Fruit fly (Drosophila melanogaster) whole organism, embryonic: Measurements from ENCODE around the gene CG32280.

ENCODE experiments used
- CG10267 ChIP-seq: fragments of 200-800 bp; sonication (Bioruptor generic); optimal IDR thresholded peaks from 2 replicates; lab custom pipeline; 2018; ENCODE audit warnings: missing biosample characterization, mild to moderate bottlenecking, missing genetic modification characterization, moderate library complexity
- CG13296 ChIP-seq: fragments of 200-800 bp; sonication (Bioruptor generic); optimal IDR thresholded peaks from 3 replicates; lab custom pipeline; 2018; ENCODE audit warnings: missing biosample characterization, mild to moderate bottlenecking, missing genetic modification characterization
- CG13775 ChIP-seq: fragments of 200-800 bp; sonication (Bioruptor generic); optimal IDR thresholded peaks from 3 replicates; lab custom pipeline; 2017; ENCODE audit warnings: missing biosample characterization, mild to moderate bottlenecking, missing genetic modification characterization
- CG15011 ChIP-seq: fragments of 200-800 bp; sonication (Bioruptor generic); optimal IDR thresholded peaks from 3 replicates; lab custom pipeline; 2018; ENCODE audit warnings: missing biosample characterization, mild to moderate bottlenecking, missing genetic modification characterization
- CG15269 ChIP-seq: fragments of 200-800 bp; sonication (Bioruptor generic); optimal IDR thresholded peaks from 2 replicates; lab custom pipeline; 2018; ENCODE audit warnings: missing biosample characterization, mild to moderate bottlenecking, missing genetic modification characterization, moderate library complexity
- CG15696 ChIP-seq: fragments of 200-800 bp; sonication (Bioruptor generic); optimal IDR thresholded peaks from 2 replicates; lab custom pipeline; 2019; ENCODE audit warnings: missing biosample characterization, mild to moderate bottlenecking, missing genetic modification characterization, moderate library complexity
- CG1602 ChIP-seq: fragments of 200-800 bp; sonication (Bioruptor generic); optimal IDR thresholded peaks from 3 replicates; lab custom pipeline; 2016; ENCODE audit warnings: missing biosample characterization, missing genetic modification characterization
- CG16779 ChIP-seq: fragments of 200-800 bp; sonication (Bioruptor generic); IDR thresholded peaks from 2 replicates; pipeline ENCODE4 v1.3.6; 2022; ENCODE audit warnings: missing biosample characterization, missing genetic modification characterization
- CG17568 ChIP-seq: fragments of 200-800 bp; sonication (Bioruptor generic); optimal IDR thresholded peaks from 2 replicates; lab custom pipeline; 2018; ENCODE audit warnings: missing biosample characterization, mild to moderate bottlenecking, missing genetic modification characterization, moderate library complexity
- CG34376 ChIP-seq: fragments of 200-800 bp; sonication (Bioruptor generic); optimal IDR thresholded peaks from 2 replicates; lab custom pipeline; 2018; ENCODE audit warnings: missing biosample characterization, mild to moderate bottlenecking, missing genetic modification characterization
- CG3995 ChIP-seq: fragments of 200-800 bp; sonication (Bioruptor generic); optimal IDR thresholded peaks from 3 replicates; lab custom pipeline; 2016; ENCODE audit warnings: missing biosample characterization, missing genetic modification characterization
- CG4282 ChIP-seq: fragments of 200-800 bp; sonication (Bioruptor generic); optimal IDR thresholded peaks from 2 replicates; lab custom pipeline; 2016; ENCODE audit warnings: missing biosample characterization, missing genetic modification characterization
- CG4360 ChIP-seq: fragments of 200-800 bp; sonication (Bioruptor generic); IDR thresholded peaks from 2 replicates; pipeline ENCODE4 v1.3.6; 2022; ENCODE audit warnings: missing biosample characterization, missing genetic modification characterization
- CG4404 ChIP-seq: fragments of 200-800 bp; sonication (Bioruptor generic); IDR thresholded peaks from 2 replicates; pipeline ENCODE4 v1.3.6; 2022; ENCODE audit warnings: missing biosample characterization, missing genetic modification characterization
- CG5180 ChIP-seq: fragments of 200-800 bp; sonication (Bioruptor generic); optimal IDR thresholded peaks from 3 replicates; lab custom pipeline; 2017; ENCODE audit warnings: missing biosample characterization, missing genetic modification characterization, mild to moderate bottlenecking, moderate library complexity, missing genetic modification reagents
- CG5953 ChIP-seq: fragments of 200-800 bp; sonication (Bioruptor generic); IDR thresholded peaks from 2 replicates; pipeline ENCODE4 v1.3.6; 2022; ENCODE audit warnings: missing biosample characterization, missing genetic modification characterization
- CG6765 ChIP-seq: fragments of 200-800 bp; sonication (Bioruptor generic); optimal IDR thresholded peaks from 3 replicates; lab custom pipeline; 2017; ENCODE audit warnings: missing biosample characterization, mild to moderate bottlenecking, missing genetic modification characterization
- CG7745 ChIP-seq: fragments of 200-800 bp; sonication (Bioruptor generic); optimal IDR thresholded peaks from 2 replicates; lab custom pipeline; 2018; ENCODE audit warnings: missing biosample characterization, mild to moderate bottlenecking, missing genetic modification characterization, moderate library complexity
- CG8388 ChIP-seq: fragments of 200-800 bp; sonication (Bioruptor generic); optimal IDR thresholded peaks from 2 replicates; lab custom pipeline; 2019; ENCODE audit warnings: missing biosample characterization, mild to moderate bottlenecking, missing genetic modification characterization, moderate library complexity
- D ChIP-seq, 2 experiments: fragments of 200-800 bp in 1 of 2; fragments of >200 bp in 1 of 2; sonication (Bioruptor generic) in 1 of 2; optimal IDR thresholded peaks; 2 replicates in 1 of 2; 3 replicates in 1 of 2; lab custom pipeline; 2017; ENCODE audit warnings: mild to moderate bottlenecking in 1 of 2, missing biosample characterization in 1 of 2, missing genetic modification characterization in 1 of 2, missing genetic modification reagents in 1 of 2
- D19A ChIP-seq: fragments of 200-800 bp; optimal IDR thresholded peaks from 3 replicates; lab custom pipeline; 2019; ENCODE audit warnings: missing biosample characterization, mild to moderate bottlenecking, missing genetic modification characterization, moderate library complexity
- Dbx ChIP-seq: fragments of 200-800 bp; sonication (Bioruptor generic); IDR thresholded peaks from 3 replicates; pipeline ENCODE4 v1.3.6; 2022; ENCODE audit warnings: missing biosample characterization, missing genetic modification characterization
- Doc3 ChIP-seq: fragments of 200-800 bp; sonication (Bioruptor generic); IDR thresholded peaks from 3 replicates; pipeline ENCODE4 v1.3.6; 2022; ENCODE audit warnings: missing biosample characterization, missing genetic modification characterization; ENCODE audit not compliant: partially characterized antibody
- Ets65A ChIP-seq: fragments of 200-800 bp; sonication (Bioruptor generic); peaks from one replicate; lab custom pipeline; 2016; ENCODE audit warnings: missing biosample characterization, missing genetic modification characterization
- Fer3 ChIP-seq: fragments of 200-800 bp; sonication (Bioruptor generic); optimal IDR thresholded peaks from 2 replicates; lab custom pipeline; 2018; ENCODE audit warnings: missing biosample characterization, mild to moderate bottlenecking, missing genetic modification characterization, moderate library complexity
- HHEX ChIP-seq: fragments of 200-800 bp; sonication (Bioruptor generic); optimal IDR thresholded peaks from 3 replicates; lab custom pipeline; 2017; ENCODE audit warnings: missing biosample characterization, mild to moderate bottlenecking, missing genetic modification characterization, missing genetic modification reagents
- HmgD ChIP-seq: fragments of 200-800 bp; sonication (Bioruptor generic); optimal IDR thresholded peaks from 3 replicates; lab custom pipeline; 2016; ENCODE audit warnings: missing biosample characterization, missing genetic modification characterization
- Myb ChIP-seq: fragments of 200-800 bp; sonication (Bioruptor generic); optimal IDR thresholded peaks from 2 replicates; lab custom pipeline; 2016; ENCODE audit warnings: missing biosample characterization, missing genetic modification characterization
- NFAT ChIP-seq: fragments of 200-800 bp; sonication (Bioruptor generic); IDR thresholded peaks from 2 replicates; pipeline ENCODE4 v1.3.6; 2022; ENCODE audit warnings: missing biosample characterization, missing genetic modification characterization
- Nf-YA ChIP-seq: fragments of 200-800 bp; sonication (Bioruptor generic); IDR thresholded peaks from 2 replicates; pipeline ENCODE4 v1.3.6; 2022; ENCODE audit warnings: missing biosample characterization, missing genetic modification characterization
- Sox102F ChIP-seq: fragments of 200-800 bp; sonication (Bioruptor generic); optimal IDR thresholded peaks from 2 replicates; lab custom pipeline; 2018; ENCODE audit warnings: missing biosample characterization, mild to moderate bottlenecking, missing genetic modification characterization, moderate library complexity
- Stat92E ChIP-seq, 3 experiments: fragments of >200 bp in 2 of 3; fragments of 200-800 bp in 1 of 3; sonication (Bioruptor generic) in 1 of 3; optimal IDR thresholded peaks; 2 replicates each; lab custom pipeline; 2017 to 2019; ENCODE audit warnings: missing biosample characterization in 3 of 3, missing genetic modification characterization in 3 of 3, mild to moderate bottlenecking in 1 of 3, moderate library complexity in 1 of 3
- Trl ChIP-seq, 3 experiments: fragments of >200 bp in 2 of 3; fragments of 200-800 bp in 1 of 3; sonication (Bioruptor generic) in 1 of 3; optimal IDR thresholded peaks; 2 replicates in 1 of 3; 3 replicates in 2 of 3; lab custom pipeline; 2016 to 2017; ENCODE audit warnings: missing biosample characterization in 1 of 3, missing genetic modification characterization in 1 of 3
- ac ChIP-seq: fragments of 200-800 bp; sonication (Bioruptor generic); optimal IDR thresholded peaks from 3 replicates; lab custom pipeline; 2017; ENCODE audit warnings: missing biosample characterization, mild to moderate bottlenecking, missing genetic modification characterization
- aop ChIP-seq: fragments of 200-800 bp; sonication (Bioruptor generic); IDR thresholded peaks from 2 replicates; pipeline ENCODE4 v1.3.6; 2022; ENCODE audit warnings: missing biosample characterization, missing genetic modification characterization
- ase ChIP-seq: fragments of 200-800 bp; sonication (Bioruptor generic); IDR thresholded peaks from 3 replicates; pipeline ENCODE4 v1.3.6; 2022; ENCODE audit warnings: missing biosample characterization, missing genetic modification characterization
- bigmax ChIP-seq: fragments of 200-800 bp; sonication (Bioruptor generic); optimal IDR thresholded peaks from 2 replicates; lab custom pipeline; 2018; ENCODE audit warnings: missing biosample characterization, mild to moderate bottlenecking, missing genetic modification characterization
- da ChIP-seq: fragments of 200-800 bp; sonication (Bioruptor generic); optimal IDR thresholded peaks from 2 replicates; lab custom pipeline; 2016; ENCODE audit warnings: missing biosample characterization, missing genetic modification characterization
- dan ChIP-seq: fragments of 200-800 bp; sonication (Bioruptor generic); IDR thresholded peaks from 2 replicates; pipeline ENCODE4 v1.3.6; 2022; ENCODE audit warnings: missing biosample characterization, missing genetic modification characterization
- ems ChIP-seq: fragments of 200-800 bp; sonication (Bioruptor generic); optimal IDR thresholded peaks from 3 replicates; lab custom pipeline; 2016; ENCODE audit warnings: missing biosample characterization, missing genetic modification characterization
- gt ChIP-seq: fragments of 200-800 bp; sonication (Bioruptor generic); IDR thresholded peaks from 2 replicates; pipeline ENCODE4 v1.3.6; 2022; ENCODE audit warnings: missing biosample characterization, missing genetic modification characterization
- jigr1 ChIP-seq: fragments of 200-800 bp; sonication (Bioruptor generic); IDR thresholded peaks from 3 replicates; pipeline ENCODE4 v1.3.6; 2022; ENCODE audit warnings: missing biosample characterization, missing genetic modification characterization
- klu ChIP-seq: fragments of 200-800 bp; sonication (Bioruptor generic); IDR thresholded peaks from 2 replicates; pipeline ENCODE4 v1.3.6; 2022; ENCODE audit warnings: missing biosample characterization, missing genetic modification characterization
- lmd ChIP-seq: fragments of 200-800 bp; sonication (Bioruptor generic); IDR thresholded peaks from 2 replicates; pipeline ENCODE4 v1.3.6; 2022; ENCODE audit warnings: missing biosample characterization, missing genetic modification characterization
- row ChIP-seq: fragments of 200-800 bp; sonication (Bioruptor generic); IDR thresholded peaks from 3 replicates; pipeline ENCODE4 v1.3.6; 2022; ENCODE audit warnings: missing biosample characterization, missing genetic modification characterization
- schlank ChIP-seq: fragments of 200-800 bp; sonication (Bioruptor generic); optimal IDR thresholded peaks from 2 replicates; lab custom pipeline; 2018; ENCODE audit warnings: missing biosample characterization, mild to moderate bottlenecking, missing genetic modification characterization
- so ChIP-seq: fragments of 200-800 bp; sonication (Bioruptor generic); IDR thresholded peaks from 3 replicates; pipeline ENCODE4 v1.3.6; 2022; ENCODE audit warnings: missing biosample characterization, missing genetic modification characterization
- sr ChIP-seq: fragments of 200-800 bp; sonication (Bioruptor generic); IDR thresholded peaks from 3 replicates; pipeline ENCODE4 v1.3.6; 2022; ENCODE audit warnings: missing biosample characterization, missing genetic modification characterization
- z ChIP-seq: fragments of 200-800 bp; sonication (Bioruptor generic); IDR thresholded peaks from 3 replicates; pipeline ENCODE4 v1.3.6; 2022; ENCODE audit warnings: missing biosample characterization, missing genetic modification characterization

Gene CG32280

DNA sequence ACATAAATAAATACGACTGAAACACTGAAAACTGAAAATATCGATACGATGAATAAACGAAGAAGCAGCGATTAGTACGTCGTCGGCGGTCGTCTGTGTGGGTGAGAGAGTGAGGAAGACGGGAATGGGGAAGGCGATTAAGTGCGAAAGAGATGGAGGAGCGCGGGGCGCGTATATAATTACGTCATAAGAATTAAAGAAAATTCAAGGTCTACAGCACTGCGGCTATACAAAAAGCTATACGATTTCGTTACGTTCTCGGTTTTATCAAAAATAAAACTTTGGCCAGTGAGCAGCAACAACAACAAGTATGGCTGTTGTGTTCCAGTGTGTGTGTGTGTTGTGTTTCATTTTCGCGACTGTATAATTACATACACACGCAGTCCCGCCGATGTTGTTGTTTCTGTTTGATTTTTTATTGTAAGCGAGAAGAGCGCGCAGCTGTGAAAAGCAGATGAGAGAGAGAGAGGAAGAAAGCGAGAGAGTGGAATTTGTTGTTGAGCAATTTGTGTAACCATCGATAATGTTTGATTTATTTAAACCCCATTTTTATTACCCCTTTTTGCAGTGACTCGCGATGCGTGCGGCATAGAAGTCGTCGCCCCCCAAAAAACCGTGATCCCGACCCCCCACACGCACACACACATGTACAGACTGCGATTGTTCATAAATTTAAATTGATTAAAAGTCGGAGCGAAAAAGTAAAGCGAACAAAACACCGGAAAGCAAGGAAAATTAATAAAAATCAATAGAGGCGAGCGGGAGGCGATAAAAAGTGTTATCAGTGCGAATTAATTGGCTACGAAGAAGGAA is 15.7 kb upstream of the CG32280 start (continued):
- TF ChIP-seq CG3995 (GFP tag; lab: Kevin White, UChicago) (peak; percentile 38), ac (no peak), lmd (GFP tag; lab: Robert Waterston, UW) (no peak), CG34376 (GFP tag; lab: Kevin White, UChicago) (peak; percentile 96), Sox102F (GFP tag; lab: Kevin White, UChicago) (no peak), CG5953 (GFP tag; lab: Robert Waterston, UW) (no peak), CG4360 (GFP tag; lab: Robert Waterston, UW) (peak; percentile 86), schlank (no peak), jigr1 (GFP tag; lab: Robert Waterston, UW) (no peak), Fer3 (tag; lab: Kevin White, UChicago) (no peak), sr (GFP tag; lab: Robert Waterston, UW) (peak; percentile 86), bigmax (no peak), CG13296 (GFP tag; lab: Kevin White, UChicago) (peak; percentile 51), HmgD (GFP tag; lab: Kevin White, UChicago) (no peak), Trl (optimal IDR thresholded peaks at IDR 0.05; lab: Kevin White, UChicago) (peak; percentile 78 to 92), Trl (GFP tag; optimal IDR thresholded peaks at IDR 0.05; lab: Kevin White, UChicago) (no peak), Nf-YA (GFP tag; lab: Robert Waterston, UW) (no peak), CG13775 (no peak), CG15696 (tag; lab: Kevin White, UChicago) (no peak), NFAT (GFP tag; lab: Robert Waterston, UW) (no peak), CG15011 (no peak), aop (GFP tag; lab: Robert Waterston, UW) (no peak), CG7745 (tag; lab: Kevin White, UChicago) (no peak), so (peak; percentile 65; the same call in 2 of the 3 replicates), CG10267 (tag; lab: Kevin White, UChicago) (no peak), D (optimal IDR thresholded peaks at IDR 0.05; lab: Kevin White, UChicago) (no peak), D (GFP tag; optimal IDR thresholded peaks at IDR 0.05; lab: Kevin White, UChicago) (no peak), HHEX (GFP tag; lab: Kevin White, UChicago) (peak; percentile 16), gt (GFP tag; lab: Robert Waterston, UW) (no peak), CG1602 (GFP tag; lab: Kevin White, UChicago) (no peak), Stat92E (GFP tag; optimal IDR thresholded peaks at IDR 0.05; lab: Kevin White, UChicago) (no peak), CG15269 (tag; lab: Kevin White, UChicago) (no peak), z (no peak), CG16779 (no peak), row (GFP tag; lab: Robert Waterston, UW) (0 out of 3 replicates have a peak, but pooled peaks have one; percentile 39), CG8388 (GFP tag; lab: Kevin White, UChicago) (no peak), ase (GFP tag; lab: Robert Waterston, UW) (no peak), ems (no peak), CG5180 (GFP tag; lab: Kevin White, UChicago) (no peak), Doc3 (no peak), D19A (tag; lab: Kevin White, UChicago) (no peak), CG6765 (GFP tag; lab: Kevin White, UChicago) (peak; percentile 3), Myb (GFP tag; lab: Kevin White, UChicago) (no peak), CG4282 (GFP tag; lab: Kevin White, UChicago) (no peak), Ets65A (GFP tag; lab: Kevin White, UChicago) (no peak), CG17568 (GFP tag; lab: Kevin White, UChicago) (no peak), klu (0 out of 2 replicates have a peak, but pooled peaks have one; percentile 15), da (GFP tag; lab: Kevin White, UChicago) (no peak), dan (GFP tag; lab: Robert Waterston, UW) (no peak), Dbx (GFP tag; lab: Robert Waterston, UW) (peak; percentile 33; the same call in 1 of the 3 replicates), CG4404 (GFP tag; lab: Robert Waterston, UW) (no peak)
